Fruit fly (Drosophila melanogaster): ENCODE results near the gene JhI-21.

JhI-21 gene

DNA sequence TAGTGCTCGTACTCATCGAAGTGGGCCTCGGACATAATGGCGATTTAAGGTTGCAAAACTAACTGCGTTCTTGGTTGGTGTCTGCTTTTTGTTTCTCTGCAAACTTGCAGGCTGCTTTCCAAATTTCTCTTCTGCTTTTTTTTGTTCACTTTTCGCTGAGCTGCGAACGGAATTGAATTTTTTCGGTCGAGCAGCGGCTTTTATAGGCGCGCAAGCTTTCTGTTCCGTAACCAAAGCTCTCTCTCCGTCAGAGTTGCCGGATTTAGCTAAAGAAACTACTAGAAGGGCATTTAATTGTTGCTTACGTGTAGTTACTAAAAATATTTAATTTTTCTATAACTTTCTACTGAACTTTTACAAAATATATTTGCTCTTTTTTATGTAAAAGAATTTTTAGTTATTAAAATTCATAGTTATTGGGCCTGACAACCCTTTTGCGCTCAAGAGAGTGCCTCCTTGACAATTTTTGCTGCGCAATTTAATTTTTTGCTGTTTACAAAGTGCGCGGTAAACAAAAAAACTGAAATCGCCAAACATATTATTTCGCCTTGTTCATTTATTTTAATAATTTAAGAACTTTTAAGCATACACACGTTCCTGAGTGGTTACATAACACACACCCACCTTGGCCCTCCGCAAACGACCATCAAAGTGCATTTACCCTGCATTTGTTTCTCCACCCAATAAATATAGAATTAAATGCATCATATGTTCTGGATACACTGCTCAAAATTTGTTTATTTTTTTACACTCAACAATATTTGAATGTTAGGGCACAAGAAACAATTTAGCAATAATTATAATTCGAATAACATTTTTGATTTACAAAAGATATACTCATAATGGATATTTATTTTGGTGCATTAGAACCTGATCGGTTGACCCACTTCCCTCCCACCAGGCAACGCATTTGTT lies 9.6 kb downstream of the JhI-21 start, which contains the start of gene CG6770 (continued):
- TF ChIP-seq CG18764 (GFP tag; optimal IDR thresholded peaks at IDR 0.05) (peak; percentile 63), pros (GFP tag; optimal IDR thresholded peaks at IDR 0.05) (no peak), CTCF (GFP tag; optimal IDR thresholded peaks at IDR 0.05) (peak; percentile 35), CG10543 (GFP tag; optimal IDR thresholded peaks at IDR 0.05) (peak; percentile 93), CG1233 (GFP tag; optimal IDR thresholded peaks at IDR 0.05) (peak; percentile 43), Ravus (GFP tag; IDR thresholded peaks at IDR 0.05) (no peak; the same call in 1 of the 2 replicates), zfh2 (GFP tag; optimal IDR thresholded peaks at IDR 0.05) (peak; percentile 51), CG8478 (optimal IDR thresholded peaks at IDR 0.05) (peak; percentile 21), chif (GFP tag; optimal IDR thresholded peaks at IDR 0.05) (peak in 1 of 2 experiments; percentile 19), peb (GFP tag; IDR thresholded peaks at IDR 0.05) (peak; percentile 70), gcm (GFP tag; optimal IDR thresholded peaks at IDR 0.05) (peak; percentile 63), dmrt99B (tag; optimal IDR thresholded peaks at IDR 0.05) (peak; percentile 83), gro (GFP tag; optimal IDR thresholded peaks at IDR 0.05) (peak; percentile 19), wor (GFP tag; IDR thresholded peaks at IDR 0.05) (peak; percentile 59), CG1792 (GFP tag; optimal IDR thresholded peaks at IDR 0.05) (peak; percentile 4), CG17568 (GFP tag; optimal IDR thresholded peaks at IDR 0.05) (peak; percentile 84), gt (GFP tag; IDR thresholded peaks at IDR 0.05) (peak; percentile 48; the same call in 1 of the 2 replicates), amos (GFP tag; IDR thresholded peaks at IDR 0.05; ENCODE audit: partially characterized antibody) (no peak; the same call in 1 of the 2 replicates), lola (GFP tag; optimal IDR thresholded peaks at IDR 0.05) (peak in 1 of 3 experiments; percentile 19), kah (GFP tag; optimal IDR thresholded peaks at IDR 0.05) (peak; percentile 11), sr (GFP tag; IDR thresholded peaks at IDR 0.05) (0 out of 3 replicates have a peak, but pooled peaks have one; percentile 21), CG13424 (tag; optimal IDR thresholded peaks at IDR 0.05) (peak; percentile 86), CG4617 (GFP tag; optimal IDR thresholded peaks at IDR 0.05; ENCODE audit: borderline replicate concordance) (peak; percentile 8), Poxn (GFP tag; IDR thresholded peaks at IDR 0.05) (0 out of 2 replicates have a peak, but pooled peaks have one; percentile 40), caup (GFP tag; optimal IDR thresholded peaks at IDR 0.05; ENCODE audit: severe bottlenecking) (peak; percentile 91), CG12155 (GFP tag; optimal IDR thresholded peaks at IDR 0.05) (peak; percentile 60), Hey (tag; optimal IDR thresholded peaks at IDR 0.05) (no peak), fu2 (GFP tag; optimal IDR thresholded peaks at IDR 0.05) (no peak), pzg (GFP tag; optimal IDR thresholded peaks at IDR 0.05) (no peak), Side (GFP tag; optimal IDR thresholded peaks at IDR 0.05) (peak; percentile 38), Taf1 (GFP tag; IDR thresholded peaks at IDR 0.05) (peak; percentile 70), CG15011 (GFP tag; optimal IDR thresholded peaks at IDR 0.05) (peak; percentile 65), salm (tag; optimal IDR thresholded peaks at IDR 0.05) (peak; percentile 70), HLHmδ (GFP tag; optimal IDR thresholded peaks at IDR 0.05) (no peak), CG15073 (GFP tag; optimal IDR thresholded peaks at IDR 0.05) (peak; percentile 11), CG12744 (GFP tag; optimal IDR thresholded peaks at IDR 0.05) (peak; percentile 43), CG17802 (tag; optimal IDR thresholded peaks at IDR 0.05) (no peak), sima (GFP tag; optimal IDR thresholded peaks at IDR 0.05) (no peak), CG7271 (tag; optimal IDR thresholded peaks at IDR 0.05) (no peak), CG1529 (GFP tag; optimal IDR thresholded peaks at IDR 0.05) (peak; percentile 56), CG2875 (GFP tag; optimal IDR thresholded peaks at IDR 0.05) (no peak), CG3163 (GFP tag; optimal IDR thresholded peaks at IDR 0.05) (peak; percentile 16), org-1 (GFP tag; optimal IDR thresholded peaks at IDR 0.05) (peak; percentile 49), ac (GFP tag; optimal IDR thresholded peaks at IDR 0.05) (peak; percentile 28), CG1647 (GFP tag; optimal IDR thresholded peaks at IDR 0.05) (peak; percentile 57), Atf-2 (GFP tag; optimal IDR thresholded peaks at IDR 0.05) (no peak), Vsx1 (GFP tag; optimal IDR thresholded peaks at IDR 0.05) (peak; percentile 49), CG8281 (tag; optimal IDR thresholded peaks at IDR 0.05) (peak; percentile 14)
